Fruit fly (Drosophila melanogaster): ENCODE results near the gene CG9121.

- TF ChIP-seq CTCF (optimal IDR thresholded peaks at IDR 0.05) (no peak), CG8478 (optimal IDR thresholded peaks at IDR 0.05) (no peak)
Observed at dm6 chr2L:5031886-5032285, 19.0 kb downstream of the CG9121 start.
